Fruit fly (Drosophila melanogaster) whole organism, embryonic: Measurements from ENCODE around the gene CG18577.

ENCODE experiments used
- Adf1 ChIP-seq: fragments of 200-800 bp; sonication (Bioruptor generic); IDR thresholded peaks from 2 replicates; pipeline ENCODE4 v1.3.6; 2022; ENCODE audit warnings: missing biosample characterization, missing genetic modification characterization
- Bdp1 ChIP-seq: fragments of 200-800 bp; sonication (Bioruptor generic); optimal IDR thresholded peaks from 3 replicates; lab custom pipeline; 2016; ENCODE audit warnings: missing biosample characterization, missing genetic modification characterization
- CG12219 ChIP-seq: fragments of 200-800 bp; sonication (Bioruptor generic); optimal IDR thresholded peaks from 3 replicates; lab custom pipeline; 2018; ENCODE audit warnings: missing biosample characterization, mild to moderate bottlenecking, missing genetic modification characterization
- CG14050 ChIP-seq: fragments of 200-800 bp; sonication (Bioruptor generic); IDR thresholded peaks from 3 replicates; pipeline ENCODE4 v1.3.6; 2022; ENCODE audit warnings: missing biosample characterization, missing genetic modification characterization
- CG14710 ChIP-seq: fragments of 200-800 bp; sonication (Bioruptor generic); optimal IDR thresholded peaks from 3 replicates; lab custom pipeline; 2019; ENCODE audit warnings: missing biosample characterization, mild to moderate bottlenecking, missing genetic modification characterization, moderate library complexity
- CG15073 ChIP-seq: fragments of 200-800 bp; sonication (Bioruptor generic); optimal IDR thresholded peaks from 2 replicates; lab custom pipeline; 2016; ENCODE audit warnings: missing biosample characterization, missing genetic modification characterization
- CG15479 ChIP-seq: fragments of 200-800 bp; sonication (Bioruptor generic); optimal IDR thresholded peaks from 3 replicates; lab custom pipeline; 2019; ENCODE audit warnings: missing biosample characterization, mild to moderate bottlenecking, missing genetic modification characterization, moderate library complexity
- CG17829 ChIP-seq: fragments of 200-800 bp; optimal IDR thresholded peaks from 2 replicates; lab custom pipeline; 2019; ENCODE audit warnings: missing biosample characterization, mild to moderate bottlenecking, missing genetic modification characterization, moderate library complexity
- CG18599 ChIP-seq: fragments of 200-800 bp; sonication (Bioruptor generic); optimal IDR thresholded peaks from 3 replicates; lab custom pipeline; 2017; ENCODE audit warnings: missing biosample characterization, missing genetic modification characterization, mild to moderate bottlenecking, moderate library complexity, missing genetic modification reagents
- CG2202 ChIP-seq: fragments of 200-800 bp; sonication (Bioruptor generic); optimal IDR thresholded peaks from 2 replicates; lab custom pipeline; 2018; ENCODE audit warnings: missing biosample characterization, mild to moderate bottlenecking, missing genetic modification characterization
- CG2678 ChIP-seq: fragments of 200-800 bp; sonication (Bioruptor generic); optimal IDR thresholded peaks from 3 replicates; lab custom pipeline; 2019; ENCODE audit warnings: missing biosample characterization, mild to moderate bottlenecking, missing genetic modification characterization, moderate library complexity
- CG2889 ChIP-seq: fragments of 200-800 bp; sonication (Bioruptor generic); IDR thresholded peaks from 3 replicates; pipeline ENCODE4 v1.3.6; 2022; ENCODE audit warnings: missing biosample characterization, missing genetic modification characterization
- CG3065 ChIP-seq: fragments of 200-800 bp; sonication (Bioruptor generic); optimal IDR thresholded peaks from 2 replicates; lab custom pipeline; 2016; ENCODE audit warnings: missing biosample characterization, missing genetic modification characterization
- CG32767 ChIP-seq: fragments of 200-800 bp; sonication (Bioruptor generic); IDR thresholded peaks from 2 replicates; pipeline ENCODE4 v1.3.6; 2022; ENCODE audit warnings: missing biosample characterization, missing genetic modification characterization
- CG3407 ChIP-seq: fragments of 200-800 bp; sonication (Bioruptor generic); optimal IDR thresholded peaks from 2 replicates; lab custom pipeline; 2018; ENCODE audit warnings: missing biosample characterization, mild to moderate bottlenecking, missing genetic modification characterization
- CG34224 ChIP-seq: fragments of 200-800 bp; sonication (Bioruptor generic); IDR thresholded peaks from 3 replicates; pipeline ENCODE4 v1.3.6; 2022; ENCODE audit warnings: missing biosample characterization, missing genetic modification characterization; ENCODE audit not compliant: partially characterized antibody
- CG7271 ChIP-seq: fragments of 200-800 bp; sonication (Bioruptor generic); optimal IDR thresholded peaks from 2 replicates; lab custom pipeline; 2018; ENCODE audit warnings: missing biosample characterization, mild to moderate bottlenecking, missing genetic modification characterization, moderate library complexity
- CG7372 ChIP-seq: fragments of 200-800 bp; sonication (Bioruptor generic); IDR thresholded peaks from 2 replicates; pipeline ENCODE4 v1.3.6; 2022; ENCODE audit warnings: missing biosample characterization, missing genetic modification characterization
- CG7745 ChIP-seq: fragments of 200-800 bp; sonication (Bioruptor generic); optimal IDR thresholded peaks from 2 replicates; lab custom pipeline; 2018; ENCODE audit warnings: missing biosample characterization, mild to moderate bottlenecking, missing genetic modification characterization, moderate library complexity
- CG7928 ChIP-seq: fragments of 200-800 bp; sonication (Bioruptor generic); optimal IDR thresholded peaks from 2 replicates; lab custom pipeline; 2017; ENCODE audit warnings: missing biosample characterization, mild to moderate bottlenecking, missing genetic modification characterization
- CG7987 ChIP-seq: fragments of 200-800 bp; sonication (Bioruptor generic); optimal IDR thresholded peaks from 2 replicates; lab custom pipeline; 2018; ENCODE audit warnings: missing biosample characterization, mild to moderate bottlenecking, missing genetic modification characterization, moderate library complexity
- CG8089 ChIP-seq: fragments of 200-800 bp; sonication (Bioruptor generic); optimal IDR thresholded peaks from 3 replicates; lab custom pipeline; 2016; ENCODE audit warnings: missing biosample characterization, missing genetic modification characterization
- CG8388 ChIP-seq: fragments of 200-800 bp; sonication (Bioruptor generic); optimal IDR thresholded peaks from 2 replicates; lab custom pipeline; 2019; ENCODE audit warnings: missing biosample characterization, mild to moderate bottlenecking, missing genetic modification characterization, moderate library complexity
- CG8765 ChIP-seq: fragments of 200-800 bp; sonication (Bioruptor generic); IDR thresholded peaks from 2 replicates; pipeline ENCODE4 v1.3.6; 2022; ENCODE audit warnings: missing biosample characterization, missing genetic modification characterization
- CG9932 ChIP-seq: fragments of 200-800 bp; sonication (Bioruptor generic); IDR thresholded peaks from 2 replicates; pipeline ENCODE4 v1.3.6; 2022; ENCODE audit warnings: missing biosample characterization, missing genetic modification characterization
- Dek ChIP-seq: fragments of 200-800 bp; sonication (Bioruptor generic); optimal IDR thresholded peaks from 3 replicates; lab custom pipeline; 2019; ENCODE audit warnings: missing biosample characterization, mild to moderate bottlenecking, missing genetic modification characterization, moderate library complexity
- Dip2 ChIP-seq: fragments of 200-800 bp; sonication (Bioruptor generic); IDR thresholded peaks from 2 replicates; pipeline ENCODE4 v1.3.6; 2022; ENCODE audit warnings: missing biosample characterization, missing genetic modification characterization
- Dll ChIP-seq: fragments of 200-800 bp; sonication (Bioruptor generic); IDR thresholded peaks from 4 replicates; pipeline ENCODE4 v1.3.6; 2022; ENCODE audit warnings: missing biosample characterization, missing genetic modification characterization; ENCODE audit not compliant: partially characterized antibody
- Eip74EF ChIP-seq, 2 experiments: fragments of 200-800 bp in 1 of 2; fragments of >200 bp in 1 of 2; sonication (Bioruptor generic) in 1 of 2; optimal IDR thresholded peaks; 2 replicates each; lab custom pipeline; 2017 to 2019; ENCODE audit warnings: missing biosample characterization in 2 of 2, missing genetic modification characterization in 2 of 2, mild to moderate bottlenecking in 1 of 2, moderate library complexity in 1 of 2
- Fer1 ChIP-seq: fragments of 200-800 bp; sonication (Bioruptor generic); optimal IDR thresholded peaks from 2 replicates; lab custom pipeline; 2017; ENCODE audit warnings: missing biosample characterization, mild to moderate bottlenecking, missing genetic modification characterization
- Hr51 ChIP-seq, 2 experiments: fragments of 200-800 bp; sonication (Bioruptor generic); optimal IDR thresholded peaks; 2 replicates in 1 of 2; 3 replicates in 1 of 2; lab custom pipeline; 2016 to 2018; ENCODE audit warnings: missing biosample characterization in 2 of 2, missing genetic modification characterization in 2 of 2, mild to moderate bottlenecking in 1 of 2, moderate library complexity in 1 of 2
- Lim3 ChIP-seq: fragments of 200-800 bp; sonication (Bioruptor generic); IDR thresholded peaks from 2 replicates; pipeline ENCODE4 v1.3.6; 2022; ENCODE audit warnings: missing biosample characterization, missing genetic modification characterization
- Pdp1 ChIP-seq, 2 experiments: fragments of 200-800 bp; sonication (Bioruptor generic); optimal IDR thresholded peaks; 3 replicates each; lab custom pipeline; 2016; ENCODE audit warnings: missing biosample characterization in 2 of 2, missing genetic modification characterization in 2 of 2, mild to moderate bottlenecking in 1 of 2, moderate library complexity in 1 of 2
- Poxn ChIP-seq: fragments of 200-800 bp; sonication (Bioruptor generic); IDR thresholded peaks from 2 replicates; pipeline ENCODE4 v1.3.6; 2022; ENCODE audit warnings: missing biosample characterization, missing genetic modification characterization
- Rfx ChIP-seq: fragments of 200-800 bp; sonication (Bioruptor generic); IDR thresholded peaks from 2 replicates; pipeline ENCODE4 v1.3.6; 2022; ENCODE audit warnings: missing biosample characterization, missing genetic modification characterization
- al ChIP-seq: fragments of 200-800 bp; sonication (Bioruptor generic); IDR thresholded peaks from 2 replicates; pipeline ENCODE4 v1.3.6; 2022; ENCODE audit warnings: missing biosample characterization, missing genetic modification characterization
- ap ChIP-seq: fragments of 200-800 bp; sonication (Bioruptor generic); IDR thresholded peaks from 2 replicates; pipeline ENCODE4 v1.3.6; 2022; ENCODE audit warnings: missing biosample characterization, missing genetic modification characterization
- cad ChIP-seq: fragments of >200 bp; optimal IDR thresholded peaks from 2 replicates; lab custom pipeline; 2017; ENCODE audit warnings: missing biosample characterization, missing genetic modification characterization
- danr ChIP-seq: fragments of 200-800 bp; sonication (Bioruptor generic); IDR thresholded peaks from 2 replicates; pipeline ENCODE4 v1.3.6; 2022; ENCODE audit warnings: missing biosample characterization, missing genetic modification characterization
- exex ChIP-seq: fragments of 200-800 bp; sonication (Bioruptor generic); optimal IDR thresholded peaks from 4 replicates; lab custom pipeline; 2018; ENCODE audit warnings: missing biosample characterization, mild to moderate bottlenecking, missing genetic modification characterization, moderate library complexity
- gcm ChIP-seq: fragments of 200-800 bp; sonication (Bioruptor generic); optimal IDR thresholded peaks from 2 replicates; lab custom pipeline; 2019; ENCODE audit warnings: missing biosample characterization, mild to moderate bottlenecking, missing genetic modification characterization, moderate library complexity
- lmd ChIP-seq: fragments of 200-800 bp; sonication (Bioruptor generic); IDR thresholded peaks from 2 replicates; pipeline ENCODE4 v1.3.6; 2022; ENCODE audit warnings: missing biosample characterization, missing genetic modification characterization
- maf-S ChIP-seq: fragments of 200-800 bp; sonication (Bioruptor generic); optimal IDR thresholded peaks from 2 replicates; lab custom pipeline; 2016; ENCODE audit warnings: missing biosample characterization, missing genetic modification characterization
- mld ChIP-seq: fragments of 200-800 bp; sonication (Bioruptor generic); IDR thresholded peaks from 3 replicates; pipeline ENCODE4 v1.3.6; 2022; ENCODE audit warnings: missing biosample characterization, missing genetic modification characterization; ENCODE audit not compliant: partially characterized antibody
- nom ChIP-seq: fragments of 200-800 bp; sonication (Bioruptor generic); optimal IDR thresholded peaks from 2 replicates; lab custom pipeline; 2017; ENCODE audit warnings: missing biosample characterization, missing genetic modification characterization, mild to moderate bottlenecking, moderate library complexity, missing genetic modification reagents
- prd ChIP-seq, 3 experiments: fragments of >200 bp in 2 of 3; fragments of 200-800 bp in 1 of 3; sonication (Bioruptor generic) in 1 of 3; optimal IDR thresholded peaks in 2 of 3; IDR thresholded peaks in 1 of 3; 2 replicates in 2 of 3; 3 replicates in 1 of 3; pipeline versions ENCODE4 v1.3.6 to Lab custom; 2017 to 2022; ENCODE audit warnings: missing biosample characterization in 1 of 3, missing genetic modification characterization in 1 of 3
- sqz ChIP-seq: fragments of 200-800 bp; sonication (Bioruptor generic); optimal IDR thresholded peaks from 3 replicates; lab custom pipeline; 2018; ENCODE audit warnings: missing biosample characterization, mild to moderate bottlenecking, missing genetic modification characterization
- unpg ChIP-seq: fragments of 200-800 bp; sonication (Bioruptor generic); optimal IDR thresholded peaks from 3 replicates; lab custom pipeline; 2018; ENCODE audit warnings: missing biosample characterization, mild to moderate bottlenecking, missing genetic modification characterization, moderate library complexity
- usp ChIP-seq: fragments of >200 bp; optimal IDR thresholded peaks from 2 replicates; lab custom pipeline; 2017; ENCODE audit warnings: missing biosample characterization, missing genetic modification characterization

Gene CG18577

DNA sequence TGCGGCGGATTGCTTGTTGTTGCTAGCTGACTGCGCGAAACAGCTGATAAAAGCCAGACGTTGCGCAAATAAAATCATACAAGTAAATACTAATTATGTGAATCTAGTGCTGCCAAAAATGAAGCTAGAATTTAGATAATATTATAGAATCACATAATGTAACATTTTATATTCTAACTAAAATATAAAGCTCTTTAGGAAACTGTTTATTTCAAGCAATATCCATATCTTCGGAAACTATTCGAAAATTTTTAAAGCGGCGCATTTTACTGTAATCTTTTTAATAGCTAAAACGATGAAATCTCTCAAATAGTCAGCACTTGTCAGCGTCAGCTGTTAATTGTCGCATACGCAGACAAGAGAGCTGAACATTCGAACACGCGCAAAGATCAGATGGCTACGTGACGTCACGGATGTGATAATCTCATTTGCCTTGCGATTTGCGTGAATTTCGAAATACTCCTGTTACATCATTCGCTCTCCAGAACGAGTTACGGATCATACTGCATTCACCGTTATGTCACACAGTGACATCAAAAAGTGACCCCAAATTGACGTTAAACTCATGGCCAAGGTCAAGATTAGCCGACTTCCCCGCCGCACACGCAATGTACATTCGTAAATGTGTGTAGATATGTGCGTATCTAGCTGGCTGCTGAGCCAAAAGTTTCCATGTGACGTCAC lies 47.3 kb downstream of the CG18577 start (continued):
- peak; percentile 73 for TF ChIP-seq CG2678
- TF ChIP-seq Hr51 (GFP tag; optimal IDR thresholded peaks at IDR 0.05; lab: Kevin White, UChicago): no peak
- no peak for TF ChIP-seq CG32767
- no peak for TF ChIP-seq CG8765 (GFP tag; lab: Robert Waterston, UW)
- no peak for TF ChIP-seq sqz (GFP tag; lab: Kevin White, UChicago)
- no peak for TF ChIP-seq maf-S
- no peak for TF ChIP-seq CG2889
- no peak for TF ChIP-seq prd (optimal IDR thresholded peaks at IDR 0.05; lab: Kevin White, UChicago)
- TF ChIP-seq prd (GFP tag; IDR thresholded peaks at IDR 0.05; lab: Robert Waterston, UW): peak; percentile 48; the same call in 1 of the 3 replicates
- TF ChIP-seq Dll (GFP tag; lab: Robert Waterston, UW): peak; percentile 16; the same call in 1 of the 4 replicates
- TF ChIP-seq CG15073 (GFP tag; lab: Kevin White, UChicago): no peak
- peak; percentile 91 for TF ChIP-seq exex (tag; lab: Kevin White, UChicago)
- no peak for TF ChIP-seq CG14050 (GFP tag; lab: Robert Waterston, UW)
- TF ChIP-seq CG17829: peak; percentile 30
- TF ChIP-seq Fer1 (GFP tag; lab: Kevin White, UChicago): peak; percentile 77
- TF ChIP-seq Lim3: no peak
- no peak for TF ChIP-seq Adf1 (GFP tag; lab: Robert Waterston, UW)
- TF ChIP-seq CG7745 (tag; lab: Kevin White, UChicago): no peak
- TF ChIP-seq ap: no peak
- no peak for TF ChIP-seq CG15479 (GFP tag; lab: Kevin White, UChicago)
- TF ChIP-seq CG18599: peak; percentile 60
- no peak for TF ChIP-seq CG3407
- no peak for TF ChIP-seq mld (GFP tag; lab: Robert Waterston, UW)
- no peak for TF ChIP-seq CG7271
- TF ChIP-seq CG8388 (GFP tag; lab: Kevin White, UChicago): peak; percentile 5
- TF ChIP-seq nom (GFP tag; lab: Kevin White, UChicago): peak; percentile 30
- TF ChIP-seq CG12219 (GFP tag; lab: Kevin White, UChicago): no peak
- TF ChIP-seq Dek (tag; lab: Kevin White, UChicago): peak; percentile 36
- TF ChIP-seq gcm: no peak
- TF ChIP-seq lmd (GFP tag; lab: Robert Waterston, UW): no peak
- TF ChIP-seq danr (GFP tag; lab: Robert Waterston, UW): no peak
- TF ChIP-seq CG3065 (GFP tag; lab: Kevin White, UChicago): no peak
- no peak for TF ChIP-seq Poxn (GFP tag; lab: Robert Waterston, UW)
- TF ChIP-seq al (GFP tag; lab: Robert Waterston, UW): 0 out of 2 replicates have a peak, but pooled peaks have one; percentile 20
- no peak for TF ChIP-seq Bdp1
- no peak for TF ChIP-seq cad (GFP tag; lab: Kevin White, UChicago)
- TF ChIP-seq CG9932 (GFP tag; lab: Robert Waterston, UW): no peak
- no peak for TF ChIP-seq CG7928
- no peak for TF ChIP-seq CG2202
- TF ChIP-seq CG7987 (GFP tag; lab: Kevin White, UChicago): peak; percentile 23
- no peak for TF ChIP-seq CG34224 (GFP tag; lab: Robert Waterston, UW)
- TF ChIP-seq Eip74EF (GFP tag; optimal IDR thresholded peaks at IDR 0.05; lab: Kevin White, UChicago): no peak
- TF ChIP-seq usp (GFP tag; lab: Kevin White, UChicago): no peak
- peak in 1 of 2 experiments; percentile 97 for TF ChIP-seq Pdp1 (GFP tag; optimal IDR thresholded peaks at IDR 0.05; lab: Kevin White, UChicago)
- TF ChIP-seq Rfx (GFP tag; lab: Robert Waterston, UW): peak; percentile 66
- no peak for TF ChIP-seq Dip2 (GFP tag; lab: Robert Waterston, UW)
- TF ChIP-seq CG7372 (GFP tag; lab: Robert Waterston, UW): no peak
- peak; percentile 56 for TF ChIP-seq unpg
- peak; percentile 33 for TF ChIP-seq CG14710
- TF ChIP-seq CG8089 (GFP tag; lab: Kevin White, UChicago): no peak
